Worm (Caenorhabditis elegans): ENCODE measurements around the gene nlp-80.
A peak's percentile ranks its signal among the peaks of the same experiment; 100 is the strongest.

Gene nlp-80

DNA sequence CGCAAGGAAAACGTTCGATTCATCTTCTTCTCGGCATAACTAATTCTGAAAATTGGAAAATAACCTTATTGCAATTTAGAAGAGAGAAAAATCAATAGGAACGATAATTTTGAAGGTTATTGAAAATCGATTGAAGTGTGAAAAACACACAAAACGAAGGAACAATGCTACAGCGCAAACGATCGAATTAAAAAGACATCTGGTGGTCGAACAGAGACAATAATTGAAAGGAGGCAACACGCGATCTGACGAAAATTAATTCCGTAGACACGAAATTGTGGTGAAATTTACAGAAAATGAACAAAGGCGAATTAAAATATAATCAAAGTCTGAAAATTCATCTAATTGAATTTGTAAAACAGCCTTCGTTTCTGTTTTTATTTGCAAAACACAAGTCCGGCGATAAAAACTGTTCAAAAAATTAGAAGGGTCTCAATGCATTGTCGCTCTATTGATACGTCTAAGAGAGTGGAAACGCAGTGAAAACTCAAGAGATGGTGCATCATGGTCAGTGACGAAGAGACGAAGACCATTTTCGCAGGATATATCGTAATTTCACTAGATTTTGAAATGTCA is 25.9 kb downstream of the nlp-80 start, which contains the start of gene pak-2 (continued):
- TF ChIP-seq lin-39 (tag; optimal IDR thresholded peaks at IDR 0.05) (peak; percentile 37), nhr-12 (tag; optimal IDR thresholded peaks at IDR 0.05) (no peak), rnt-1 (tag; optimal IDR thresholded peaks at IDR 0.05) (peak; percentile 88), nhr-71 (tag; optimal IDR thresholded peaks at IDR 0.05) (peak; percentile 93), elt-2 (tag; optimal IDR thresholded peaks at IDR 0.05) (peak; percentile 58), ces-1 (GFP tag; optimal IDR thresholded peaks at IDR 0.05) (no peak), skn-1 (tag; optimal IDR thresholded peaks at IDR 0.05) (peak; percentile 38), nhr-47 (tag; optimal IDR thresholded peaks at IDR 0.05) (peak; percentile 90), sup-37 (GFP tag; optimal IDR thresholded peaks at IDR 0.05) (no peak), blmp-1 (tag; optimal IDR thresholded peaks at IDR 0.05) (peak; percentile 75), efl-3 (GFP tag; optimal IDR thresholded peaks at IDR 0.05) (no peak), nhr-76 (tag; optimal IDR thresholded peaks at IDR 0.05) (no peak), C34B4.2 (tag; optimal IDR thresholded peaks at IDR 0.05) (no peak), ceh-82 (tag; optimal IDR thresholded peaks at IDR 0.05) (peak; percentile 32 to 64 (median 59)), egl-27 (tag; optimal IDR thresholded peaks at IDR 0.05) (no peak), ztf-11 (tag; optimal IDR thresholded peaks at IDR 0.05) (peak in 1 of 2 experiments; percentile 88), C04F5.9 (tag; optimal IDR thresholded peaks at IDR 0.05) (peak; percentile 70), snpc-4 (tag; optimal IDR thresholded peaks at IDR 0.05) (peak; percentile 37), ceh-63 (GFP tag; optimal IDR thresholded peaks at IDR 0.05) (peak; percentile 87), Y116A8C.19 (tag; optimal IDR thresholded peaks at IDR 0.05; ENCODE audit: borderline replicate concordance) (no peak), grh-1 (GFP tag; IDR thresholded peaks at IDR 0.05) (peak; percentile 31; the same call in 1 of the 2 replicates), hlh-17 (GFP tag; optimal IDR thresholded peaks at IDR 0.05; ENCODE audit: borderline replicate concordance) (no peak), vab-15 (tag; optimal IDR thresholded peaks at IDR 0.05) (peak; percentile 91), irx-1 (tag; optimal IDR thresholded peaks at IDR 0.05) (peak; percentile 62), fos-1 (tag; optimal IDR thresholded peaks at IDR 0.05) (peak; percentile 60), unc-30 (tag; optimal IDR thresholded peaks at IDR 0.05) (no peak), ceh-8 (GFP tag; optimal IDR thresholded peaks at IDR 0.05) (no peak), mab-9 (GFP tag; IDR thresholded peaks at IDR 0.05) (peak; percentile 53; the same call in 1 of the 2 replicates), alr-1 (tag; optimal IDR thresholded peaks at IDR 0.05; ENCODE audit: borderline replicate concordance) (no peak), ztf-4 (tag; optimal IDR thresholded peaks at IDR 0.05) (no peak), xbp-1 (tag; optimal IDR thresholded peaks at IDR 0.05) (peak; percentile 83), dsc-1 (tag; optimal IDR thresholded peaks at IDR 0.05) (peak; percentile 85), fkh-8 (tag; optimal IDR thresholded peaks at IDR 0.05) (peak; percentile 85), zag-1 (tag; optimal IDR thresholded peaks at IDR 0.05) (peak; percentile 31), egl-13 (tag; optimal IDR thresholded peaks at IDR 0.05) (peak; percentile 71), lin-15B (tag; optimal IDR thresholded peaks at IDR 0.05) (peak; percentile 43), lir-3 (tag; optimal IDR thresholded peaks at IDR 0.05; ENCODE audit: poor library complexity) (peak; percentile 90), ama-1 (optimal IDR thresholded peaks at IDR 0.05) (no peak), mef-2 (tag; optimal IDR thresholded peaks at IDR 0.05) (no peak), pag-3 (tag; optimal IDR thresholded peaks at IDR 0.05; ENCODE audit: borderline replicate concordance, insufficient read depth) (no peak), nhr-20 (tag; optimal IDR thresholded peaks at IDR 0.05) (peak; percentile 90), nhr-85 (tag) (peak; percentile 94)

DNA sequence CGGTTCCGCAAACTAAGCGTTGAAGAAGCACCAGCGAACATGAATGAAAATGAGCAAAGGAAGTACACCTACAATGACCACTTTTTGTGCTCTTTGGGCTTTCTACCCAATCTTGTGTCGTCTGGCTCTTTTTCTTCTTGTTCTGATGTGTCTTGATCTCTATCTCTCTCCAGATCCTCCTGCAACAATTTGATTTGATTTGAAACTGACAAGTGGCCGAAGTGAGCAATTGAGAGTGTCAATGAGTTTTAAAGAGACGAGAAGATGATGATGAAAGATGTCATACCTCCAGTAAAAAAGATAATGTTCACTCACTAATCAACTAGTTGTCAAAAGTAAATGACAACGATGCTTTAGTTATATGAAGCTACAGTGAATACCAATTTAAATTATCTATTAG is 30.7 kb downstream of the nlp-80 start, which contains the start of gene pptr-2:
pptr-2 (minus strand) TSS at position 184 of the 400 bp plus-strand sequence.
- TF ChIP-seq nhr-71 (tag; optimal IDR thresholded peaks at IDR 0.05) = peak; percentile 64
- peak in 1 of 2 experiments; percentile 1 for TF ChIP-seq lsy-2 (tag; optimal IDR thresholded peaks at IDR 0.05)
- TF ChIP-seq rnt-1 (tag; optimal IDR thresholded peaks at IDR 0.05) = peak; percentile 60
- TF ChIP-seq C34B4.2 (tag; optimal IDR thresholded peaks at IDR 0.05) = no peak
- no peak for TF ChIP-seq pag-3 (tag; optimal IDR thresholded peaks at IDR 0.05; ENCODE audit: borderline replicate concordance, insufficient read depth)
- TF ChIP-seq lin-14 (GFP tag; optimal IDR thresholded peaks at IDR 0.05) = peak; percentile 70
- no peak for TF ChIP-seq snpc-4 (tag; optimal IDR thresholded peaks at IDR 0.05)

All from whole organism, L1 larva.